Worm (Caenorhabditis elegans) whole organism, midembryonic: ENCODE measurements around the gene frpr-5.

Experiments
- T22C8.4 ChIP-seq: fragments of 200-800 bp; sonication (Bioruptor generic); IDR thresholded peaks from 2 replicates; pipeline ENCODE4 v1.3.6; 2022; ENCODE audit warnings: missing genetic modification characterization, missing compliant biosample characterization
- klf-2 ChIP-seq: fragments of 200-800 bp; sonication (Bioruptor generic); conservative IDR thresholded peaks from 2 replicates; pipeline ENCODE4 v1.3.6; 2022; ENCODE audit warnings: missing genetic modification reagents, missing genetic modification characterization, missing compliant biosample characterization
- med-1 ChIP-seq: sonication (generic microtip); optimal IDR thresholded peaks from 2 replicates; lab custom pipeline; 2017; ENCODE audit warnings: missing genetic modification characterization, mild to moderate bottlenecking, missing compliant biosample characterization, antibody characterized with exemption, missing genetic modification reagents; ENCODE audit not compliant: insufficient read depth
- ref-1 ChIP-seq: fragments of 200-800 bp; sonication (Bioruptor generic); conservative IDR thresholded peaks from 2 replicates; pipeline ENCODE4 v1.3.6; 2022; ENCODE audit warnings: missing genetic modification reagents, missing genetic modification characterization, missing compliant biosample characterization
- tab-1 ChIP-seq: fragments of 200-800 bp; sonication (Bioruptor generic); IDR thresholded peaks from 2 replicates; pipeline ENCODE4 v1.3.6; 2022; ENCODE audit warnings: missing genetic modification characterization, missing compliant biosample characterization
- ztf-23 ChIP-seq: fragments of 200-800 bp; sonication (Bioruptor generic); IDR thresholded peaks from 2 replicates; pipeline ENCODE4 v1.3.6; 2022; ENCODE audit warnings: missing genetic modification reagents, missing genetic modification characterization, missing compliant biosample characterization
- ztf-29 ChIP-seq: fragments of 200-800 bp; sonication (Bioruptor generic); IDR thresholded peaks from 2 replicates; pipeline ENCODE4 v1.3.6; 2022; ENCODE audit warnings: missing genetic modification reagents, missing genetic modification characterization, missing compliant biosample characterization

DNA sequence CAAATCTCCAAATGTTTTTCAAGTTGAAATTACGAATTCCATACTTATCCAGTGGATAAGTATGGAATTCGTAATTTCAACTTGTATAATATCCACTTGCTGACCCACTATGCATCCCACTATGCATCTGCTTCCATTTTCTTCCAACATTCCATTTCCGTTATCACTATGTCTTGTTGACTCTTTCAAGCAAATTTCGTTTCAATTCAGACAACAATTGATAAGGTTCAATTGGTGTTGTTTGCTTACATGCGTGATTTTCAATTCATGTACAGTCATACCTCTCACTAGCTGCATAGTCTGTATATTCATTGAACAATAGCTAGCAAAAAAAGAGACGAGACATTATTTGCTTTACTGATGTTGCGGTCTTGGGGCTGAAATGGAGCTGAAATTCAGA, 40.9 kb upstream of the frpr-5 start:
- TF ChIP-seq ztf-29 (no peak), tab-1 (no peak), ztf-23 (GFP tag; lab: Robert Waterston, UW) (no peak), T22C8.4 (GFP tag; lab: Robert Waterston, UW) (no peak), ref-1 (no peak), med-1 (no peak), klf-2 (no peak)
